Worm (Caenorhabditis elegans) whole organism, mixed stage, embryonic: ENCODE results near the gene Y32H12A.6.

Experiments used
- M03D4.4 ChIP-seq: sonication (generic microtip); optimal IDR thresholded peaks from 2 replicates; lab custom pipeline; 2017; ENCODE audit warnings: mild to moderate bottlenecking, missing genetic modification characterization, missing compliant biosample characterization
- bed-3 ChIP-seq: fragments of 200-800 bp; sonication (Bioruptor generic); optimal IDR thresholded peaks from 3 replicates; lab custom pipeline; 2018; ENCODE audit warnings: mild to moderate bottlenecking, missing genetic modification characterization, moderate library complexity, missing compliant biosample characterization
- blmp-1 ChIP-seq: fragments of 150-350 bp; optimal IDR thresholded peaks from 2 replicates; lab custom pipeline; 2014; ENCODE audit warnings: missing biosample characterization, missing genetic modification characterization
- ceh-39 ChIP-seq: fragments of 150-350 bp; optimal IDR thresholded peaks from 2 replicates; lab custom pipeline; 2014; ENCODE audit warnings: missing biosample characterization, missing genetic modification characterization
- ceh-43 ChIP-seq: fragments of 200-800 bp; sonication (Bioruptor generic); optimal IDR thresholded peaks from 2 replicates; lab custom pipeline; 2018; ENCODE audit warnings: mild to moderate bottlenecking, missing genetic modification characterization, moderate library complexity, missing compliant biosample characterization
- ceh-83 ChIP-seq: fragments of 200-800 bp; sonication (Bioruptor generic); optimal IDR thresholded peaks from 2 replicates; lab custom pipeline; 2018; ENCODE audit warnings: mild to moderate bottlenecking, missing genetic modification characterization, missing compliant biosample characterization
- ces-1 ChIP-seq: fragments of 150-350 bp; optimal IDR thresholded peaks from 2 replicates; lab custom pipeline; 2014; ENCODE audit warnings: missing biosample characterization, missing genetic modification reagents, missing genetic modification characterization
- cnd-1 ChIP-seq: fragments of 200-800 bp; sonication (Bioruptor generic); optimal IDR thresholded peaks from 2 replicates; lab custom pipeline; 2018; ENCODE audit warnings: mild to moderate bottlenecking, missing genetic modification characterization, missing compliant biosample characterization
- drap-1 ChIP-seq: fragments of 200-800 bp; sonication (Bioruptor generic); optimal IDR thresholded peaks from 3 replicates; lab custom pipeline; 2018; ENCODE audit warnings: mild to moderate bottlenecking, missing genetic modification characterization, missing compliant biosample characterization
- elt-1 ChIP-seq: sonication (generic microtip); optimal IDR thresholded peaks from 2 replicates; lab custom pipeline; 2017; ENCODE audit warnings: missing genetic modification characterization, mild to moderate bottlenecking, missing compliant biosample characterization, antibody characterized with exemption, moderate library complexity, borderline replicate concordance; ENCODE audit not compliant: insufficient read depth
- elt-3 ChIP-seq: fragments of 150-350 bp; optimal IDR thresholded peaks from 2 replicates; lab custom pipeline; 2014; ENCODE audit warnings: missing biosample characterization, missing genetic modification characterization
- hlh-1 ChIP-seq: fragments of 150-350 bp; optimal IDR thresholded peaks from 2 replicates; lab custom pipeline; 2014; ENCODE audit warnings: missing biosample characterization, missing genetic modification reagents, missing genetic modification characterization
- lin-13 ChIP-seq: fragments of 150-350 bp; optimal IDR thresholded peaks from 2 replicates; lab custom pipeline; 2014; ENCODE audit warnings: missing biosample characterization, missing genetic modification characterization
- lsy-2 ChIP-seq: fragments of 150-350 bp; optimal IDR thresholded peaks from 2 replicates; lab custom pipeline; 2014; ENCODE audit warnings: missing biosample characterization, missing genetic modification characterization
- mab-5 ChIP-seq: fragments of 150-350 bp; optimal IDR thresholded peaks from 2 replicates; lab custom pipeline; 2014; ENCODE audit warnings: missing biosample characterization, missing genetic modification characterization
- mep-1 ChIP-seq: fragments of 150-350 bp; optimal IDR thresholded peaks from 2 replicates; lab custom pipeline; 2017; ENCODE audit warnings: missing biosample characterization, missing genetic modification reagents, missing genetic modification characterization, inconsistent platforms
- mls-2 ChIP-seq: sonication (generic microtip); optimal IDR thresholded peaks from 2 replicates; lab custom pipeline; 2016; ENCODE audit warnings: mild to moderate bottlenecking, missing genetic modification characterization, moderate library complexity, missing compliant biosample characterization
- nhr-2 ChIP-seq: fragments of 150-350 bp; optimal IDR thresholded peaks from 2 replicates; lab custom pipeline; 2014; ENCODE audit warnings: missing biosample characterization, missing genetic modification characterization
- nhr-237 ChIP-seq: fragments of 150-350 bp; optimal IDR thresholded peaks from 2 replicates; lab custom pipeline; 2014; ENCODE audit warnings: missing biosample characterization, missing genetic modification characterization
- nhr-28 ChIP-seq: fragments of 150-350 bp; optimal IDR thresholded peaks from 2 replicates; lab custom pipeline; 2014; ENCODE audit warnings: missing biosample characterization, missing genetic modification characterization
- nhr-76 ChIP-seq: sonication (generic microtip); optimal IDR thresholded peaks from 2 replicates; lab custom pipeline; 2017; ENCODE audit warnings: missing biosample characterization, missing genetic modification characterization
- pha-4 ChIP-seq: fragments of 150-350 bp; optimal IDR thresholded peaks from 2 replicates; lab custom pipeline; 2018; ENCODE audit warnings: missing biosample characterization, missing genetic modification reagents, missing genetic modification characterization
- sptf-1 ChIP-seq: sonication (generic microtip); optimal IDR thresholded peaks from 2 replicates; lab custom pipeline; 2017; ENCODE audit warnings: mild to moderate bottlenecking, missing genetic modification characterization, moderate library complexity, missing compliant biosample characterization
- tbx-8 ChIP-seq: fragments of 200-800 bp; sonication (Bioruptor generic); optimal IDR thresholded peaks from 2 replicates; lab custom pipeline; 2018; ENCODE audit warnings: mild to moderate bottlenecking, missing genetic modification characterization, moderate library complexity, missing compliant biosample characterization
- unc-120 ChIP-seq: sonication (generic microtip); optimal IDR thresholded peaks from 2 replicates; lab custom pipeline; 2017; ENCODE audit warnings: missing genetic modification characterization, missing compliant biosample characterization; ENCODE audit not compliant: poor library complexity, severe bottlenecking
- unc-62 ChIP-seq: fragments of 150-350 bp; optimal IDR thresholded peaks from 2 replicates; lab custom pipeline; 2014; ENCODE audit warnings: missing biosample characterization, missing genetic modification reagents, missing genetic modification characterization
- zip-8 ChIP-seq: fragments of 150-350 bp; optimal IDR thresholded peaks from 2 replicates; lab custom pipeline; 2014; ENCODE audit warnings: missing biosample characterization, missing genetic modification characterization
- ztf-11 ChIP-seq: fragments of 150-350 bp; optimal IDR thresholded peaks from 2 replicates; lab custom pipeline; 2014; ENCODE audit warnings: missing biosample characterization, missing genetic modification characterization

The Y32H12A.6 gene

DNA sequence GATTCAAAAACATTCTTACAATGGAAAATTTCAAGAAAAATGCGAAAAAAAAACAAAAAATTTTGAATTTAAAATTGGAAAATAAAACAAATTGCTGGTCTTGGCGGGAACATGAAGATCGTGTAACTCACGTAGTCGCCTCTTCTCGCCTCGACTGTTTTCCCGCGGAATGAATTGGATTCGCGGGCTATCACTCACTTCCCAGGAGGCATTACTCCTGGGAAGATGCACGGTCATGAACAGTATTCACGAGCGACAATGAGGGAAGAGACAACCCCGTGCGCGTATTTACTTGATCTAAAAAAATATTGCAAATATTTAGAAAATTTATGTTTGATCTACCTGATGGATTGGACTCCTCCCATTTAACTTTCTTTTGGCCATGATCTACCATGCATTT lies 24.3 kb upstream of the Y32H12A.6 start:
- TF ChIP-seq ceh-39 (tag; lab: Kevin White, UChicago) (no peak), unc-62 (no peak), bed-3 (GFP tag; lab: Kevin White, UChicago) (no peak), blmp-1 (no peak), unc-120 (tag; lab: Kevin White, UChicago) (no peak), ceh-83 (GFP tag; lab: Kevin White, UChicago) (no peak), nhr-237 (tag; lab: Kevin White, UChicago) (no peak), nhr-28 (tag; lab: Kevin White, UChicago) (no peak), ztf-11 (tag; lab: Kevin White, UChicago) (no peak), tbx-8 (GFP tag; lab: Kevin White, UChicago) (no peak), pha-4 (tag; lab: Kevin White, UChicago) (no peak), cnd-1 (tag; lab: Kevin White, UChicago) (no peak), nhr-76 (no peak), sptf-1 (tag; lab: Kevin White, UChicago) (no peak), lin-13 (tag; lab: Kevin White, UChicago) (no peak), ceh-43 (GFP tag; lab: Kevin White, UChicago) (no peak), lsy-2 (tag; lab: Kevin White, UChicago) (no peak)

DNA sequence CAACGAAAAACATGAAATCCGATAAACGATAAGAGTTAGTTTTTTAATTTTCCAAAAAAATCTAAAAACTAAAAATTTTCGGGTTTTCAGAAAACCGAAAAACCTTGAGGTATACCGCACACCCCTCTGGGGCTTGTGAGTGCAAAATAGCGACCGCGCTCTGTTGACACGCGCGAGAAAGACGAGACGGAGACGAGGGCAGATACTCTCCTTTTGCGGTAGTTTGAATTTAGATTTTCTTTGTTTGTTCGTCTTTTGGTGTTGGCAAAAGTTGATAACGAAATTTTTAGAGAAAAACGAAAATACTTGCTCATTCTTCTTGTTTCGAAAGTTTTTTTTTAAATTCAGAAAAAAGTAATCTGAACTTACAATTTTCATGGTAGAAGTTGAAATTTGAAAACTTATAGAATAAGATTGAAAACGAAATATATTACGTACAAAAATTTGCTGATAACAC lies 23.7 kb upstream of the Y32H12A.6 start, which contains the start of the genes W03A5.2 and Y32H12A.8:
TSS of gene W03A5.2 (plus strand) at position 407 of the 457 bp plus-strand sequence.
TSS of gene Y32H12A.8 (minus strand) at position 410 of the 457 bp plus-strand sequence.
- TF ChIP-seq pha-4 (tag; lab: Kevin White, UChicago), result peak; percentile 24
- no peak for TF ChIP-seq ces-1
- TF ChIP-seq lsy-2 (tag; lab: Kevin White, UChicago), result peak; percentile 68
- TF ChIP-seq ceh-43 (GFP tag; lab: Kevin White, UChicago), result no peak
- no peak for TF ChIP-seq nhr-28 (tag; lab: Kevin White, UChicago)
- TF ChIP-seq nhr-237 (tag; lab: Kevin White, UChicago), result peak; percentile 33
- peak; percentile 88 for TF ChIP-seq unc-120 (tag; lab: Kevin White, UChicago)
- TF ChIP-seq hlh-1 (tag; lab: Kevin White, UChicago), result peak; percentile 6
- no peak for TF ChIP-seq mls-2 (tag; lab: Kevin White, UChicago)
- peak; percentile 29 for TF ChIP-seq mep-1 (tag; lab: Kevin White, UChicago)
- TF ChIP-seq ceh-83 (GFP tag; lab: Kevin White, UChicago), result no peak
- TF ChIP-seq cnd-1 (tag; lab: Kevin White, UChicago), result no peak
- TF ChIP-seq elt-3 (tag; lab: Kevin White, UChicago), result no peak
- no peak for TF ChIP-seq mab-5 (tag; lab: Kevin White, UChicago)

DNA sequence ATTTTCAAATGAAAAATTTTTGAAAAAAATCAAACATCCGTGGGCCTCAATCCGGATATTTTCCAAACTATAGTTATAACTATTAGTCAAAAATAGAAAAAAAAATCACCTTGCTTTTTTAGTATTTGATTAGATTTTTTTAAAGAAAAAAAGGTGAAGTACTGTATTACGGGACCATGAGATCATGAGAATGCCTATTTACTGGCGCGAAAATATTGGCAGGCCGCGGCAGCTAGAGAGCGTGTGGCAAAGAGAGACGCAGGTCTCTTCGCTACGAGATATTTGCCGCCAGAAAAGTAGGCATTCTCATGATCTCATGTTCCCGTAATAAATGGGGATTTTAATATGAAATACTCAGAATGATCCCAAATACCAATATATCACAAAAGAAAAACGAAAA lies 23.0 kb upstream of the Y32H12A.6 start:
- TF ChIP-seq nhr-28 (tag; lab: Kevin White, UChicago), result no peak
- no peak for TF ChIP-seq ceh-43 (GFP tag; lab: Kevin White, UChicago)
- TF ChIP-seq elt-3 (tag; lab: Kevin White, UChicago), result no peak
- no peak for TF ChIP-seq pha-4 (tag; lab: Kevin White, UChicago)
- TF ChIP-seq blmp-1, result no peak
- no peak for TF ChIP-seq ceh-39 (tag; lab: Kevin White, UChicago)
- no peak for TF ChIP-seq drap-1 (GFP tag; lab: Kevin White, UChicago)
- TF ChIP-seq sptf-1 (tag; lab: Kevin White, UChicago), result no peak
- TF ChIP-seq mab-5 (tag; lab: Kevin White, UChicago), result no peak

DNA sequence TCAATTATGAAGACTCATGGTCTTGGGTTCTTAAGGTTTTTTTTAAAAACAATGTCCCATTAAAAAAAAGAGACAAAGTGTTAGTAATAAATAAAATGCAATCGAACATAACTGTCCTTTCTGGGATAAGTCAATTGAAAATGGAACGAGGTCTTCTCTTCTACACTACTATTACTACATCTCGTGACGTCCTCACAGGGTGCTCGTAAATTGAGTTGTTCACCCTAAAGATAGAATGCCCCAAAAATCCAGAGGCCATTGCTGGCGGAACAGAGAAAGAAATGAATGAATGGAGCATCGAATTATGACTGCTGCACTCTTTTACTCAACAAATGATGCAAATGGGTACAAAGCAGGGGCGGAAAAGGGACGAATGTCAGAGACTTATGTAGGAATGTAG lies 20.4 kb upstream of the Y32H12A.6 start:
- no peak for TF ChIP-seq sptf-1 (tag; lab: Kevin White, UChicago)
- TF ChIP-seq ces-1, result peak; percentile 90
- TF ChIP-seq, all 35 proteins: peak for 1

DNA sequence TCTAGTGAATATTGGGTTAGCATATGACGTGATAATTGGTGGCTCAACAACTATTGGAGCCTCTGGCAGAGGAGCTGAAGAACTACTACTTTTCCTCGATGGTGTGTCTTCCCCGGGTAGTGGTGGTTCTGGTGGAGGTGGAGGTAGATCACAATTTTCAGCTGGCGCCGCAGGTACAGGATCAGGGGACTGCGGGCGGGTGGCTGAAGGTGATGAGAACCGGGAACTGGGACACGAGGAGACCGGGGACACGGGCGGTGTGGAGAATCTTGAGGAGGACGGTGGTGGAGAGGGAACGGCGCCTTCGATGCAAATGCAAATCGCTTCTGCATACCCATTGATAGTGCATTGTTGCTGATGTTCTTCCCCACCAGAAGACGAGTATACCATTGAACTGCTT lies 13.8 kb upstream of the Y32H12A.6 start:
- TF ChIP-seq elt-1 (tag; lab: Kevin White, UChicago) (no peak), unc-120 (tag; lab: Kevin White, UChicago) (no peak), hlh-1 (tag; lab: Kevin White, UChicago) (no peak), zip-8 (no peak), nhr-2 (no peak), cnd-1 (tag; lab: Kevin White, UChicago) (no peak), ceh-43 (GFP tag; lab: Kevin White, UChicago) (no peak), ceh-83 (GFP tag; lab: Kevin White, UChicago) (no peak), M03D4.4 (no peak), ztf-11 (tag; lab: Kevin White, UChicago) (no peak)
